Fruit fly (Drosophila melanogaster) whole organism, wandering third instar larva: ENCODE data around the gene lgs.

Experiments used
- CrebA ChIP-seq: fragments of 200-800 bp; sonication (Bioruptor generic); optimal IDR thresholded peaks from 2 replicates; lab custom pipeline; 2016; ENCODE audit warnings: missing biosample characterization, mild to moderate bottlenecking, missing genetic modification characterization, borderline replicate concordance
- N ChIP-seq: fragments of >200 bp; optimal IDR thresholded peaks from 2 replicates; lab custom pipeline; 2018; ENCODE audit warnings: missing biosample characterization, missing external identifiers, missing genetic modification characterization
- Rel ChIP-seq, 2 experiments: fragments of 200-800 bp; sonication (Bioruptor generic) in 1 of 2; optimal IDR thresholded peaks; 2 replicates in 1 of 2; 3 replicates in 1 of 2; lab custom pipeline; 2016 to 2019; ENCODE audit warnings: mild to moderate bottlenecking in 2 of 2, missing biosample characterization in 2 of 2, missing genetic modification characterization in 2 of 2, moderate library complexity in 1 of 2
- fru ChIP-seq: fragments of 200-800 bp; sonication (Bioruptor generic); optimal IDR thresholded peaks from 3 replicates; lab custom pipeline; 2016; ENCODE audit warnings: missing biosample characterization, mild to moderate bottlenecking, missing genetic modification characterization
- usp ChIP-seq: fragments of >200 bp; optimal IDR thresholded peaks from 2 replicates; lab custom pipeline; 2017; ENCODE audit warnings: missing biosample characterization, missing genetic modification characterization

DNA sequence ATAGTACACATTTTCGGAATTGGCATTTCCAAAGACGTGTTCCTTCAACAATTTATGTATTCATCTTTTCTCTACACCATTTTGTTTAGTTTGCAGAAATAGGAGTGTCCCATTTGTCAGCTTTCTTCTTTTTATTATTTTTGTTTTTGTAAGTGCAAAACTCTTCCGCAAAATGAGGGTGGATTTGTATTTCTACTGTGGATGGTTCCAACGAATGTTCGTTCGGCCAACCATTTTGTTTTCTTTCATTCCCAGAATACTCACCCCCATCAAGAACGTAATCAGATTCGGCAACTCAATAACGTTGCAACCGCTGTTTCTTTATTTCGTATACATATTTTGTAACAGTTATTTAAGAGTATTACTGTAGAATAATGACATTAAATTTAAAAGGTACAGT is 15.5 kb downstream of the lgs start:
- no peak for TF ChIP-seq usp (GFP tag; lab: Kevin White, UChicago)
- no peak for TF ChIP-seq fru (GFP tag; lab: Kevin White, UChicago)
- TF ChIP-seq CrebA (GFP tag; lab: Kevin White, UChicago): no peak
- no peak for TF ChIP-seq N (GFP tag; lab: Kevin White, UChicago)
- no peak for TF ChIP-seq Rel (GFP tag; optimal IDR thresholded peaks at IDR 0.05; lab: Kevin White, UChicago)
- TF ChIP-seq Rel (tag; optimal IDR thresholded peaks at IDR 0.05; lab: Kevin White, UChicago): no peak
